Worm (Caenorhabditis elegans): ENCODE results near the gene cyn-17.
A peak's percentile ranks its signal among the peaks of the same experiment; 100 is the strongest.

The cyn-17 gene

DNA sequence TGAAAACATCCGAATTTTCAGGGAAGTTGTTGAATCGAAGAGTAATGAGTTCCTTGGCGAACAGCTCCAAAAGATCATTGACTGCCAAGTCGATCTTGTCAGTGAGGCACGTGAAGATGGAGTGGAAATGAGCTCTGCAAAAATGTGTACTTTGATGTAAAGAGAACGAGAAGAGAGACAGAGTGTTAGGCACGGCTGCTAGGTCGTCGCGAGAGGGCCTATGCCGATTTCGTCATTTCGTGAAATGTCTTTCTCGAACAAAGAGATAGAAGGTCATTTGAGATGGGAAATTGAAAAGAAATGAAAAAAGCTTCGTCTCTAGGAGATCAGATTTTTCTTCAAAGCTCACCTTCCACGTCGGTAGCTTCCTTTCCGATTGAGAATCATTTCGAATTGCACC, 19.5 kb upstream of the cyn-17 start (continued):
- no peak for TF ChIP-seq sem-4 (tag; optimal IDR thresholded peaks at IDR 0.05)

DNA sequence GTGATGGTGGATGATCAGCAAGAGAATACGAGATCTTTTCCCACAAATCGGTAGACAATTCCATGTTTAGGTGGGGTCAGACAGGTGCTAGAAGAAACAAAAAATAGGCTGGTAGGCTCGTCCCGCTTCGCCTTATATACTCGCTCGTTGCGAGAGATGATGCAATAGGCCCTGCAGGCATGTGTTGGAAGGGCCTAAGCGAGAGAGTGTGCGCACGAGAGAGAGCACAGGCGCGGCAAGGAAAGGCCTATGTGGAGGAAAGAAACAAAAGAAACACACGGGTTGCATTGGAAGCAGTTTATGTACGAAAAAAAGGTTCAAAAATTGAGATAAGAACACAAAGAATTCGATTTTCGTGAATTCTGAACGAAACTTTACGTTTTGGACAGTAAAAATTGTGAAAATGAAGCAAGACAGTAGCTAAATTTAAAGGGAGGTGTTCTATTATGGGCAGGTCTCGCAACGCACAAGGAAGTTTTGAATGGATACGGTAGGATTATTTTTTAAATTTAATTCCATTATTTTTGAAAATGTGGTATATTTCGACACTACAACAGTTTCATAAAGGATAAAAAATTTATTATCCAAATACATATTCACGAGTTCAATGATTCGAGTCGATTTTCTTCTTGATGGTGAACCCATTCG, 18.6 kb upstream of the cyn-17 start, which contains the start of gene F44E7.5:
Gene F44E7.5, minus strand, starts transcription at position 210 of the 648 bp plus-strand sequence.
- TF ChIP-seq blmp-1 (tag; optimal IDR thresholded peaks at IDR 0.05; ENCODE audit: insufficient read depth) (peak; percentile 37), fos-1 (tag; optimal IDR thresholded peaks at IDR 0.05) (peak; percentile 91), nhr-21 (tag; optimal IDR thresholded peaks at IDR 0.05) (peak; percentile 57), lin-13 (GFP tag; optimal IDR thresholded peaks at IDR 0.05) (peak; percentile 70), ceh-82 (tag; optimal IDR thresholded peaks at IDR 0.05) (no peak), sma-9 (GFP tag; optimal IDR thresholded peaks at IDR 0.05) (peak; percentile 72), sma-9 (tag; optimal IDR thresholded peaks at IDR 0.05) (no peak), nhr-10 (tag; optimal IDR thresholded peaks at IDR 0.05) (no peak), unc-55 (GFP tag; optimal IDR thresholded peaks at IDR 0.05) (peak; percentile 62), mdl-1 (tag; optimal IDR thresholded peaks at IDR 0.05) (peak; percentile 61 to 76), F13H6.1 (tag; optimal IDR thresholded peaks at IDR 0.05) (peak; percentile 39), aly-2 (tag; optimal IDR thresholded peaks at IDR 0.05) (no peak), gmeb-1 (tag; optimal IDR thresholded peaks at IDR 0.05) (peak; percentile 65), crh-2 (tag; optimal IDR thresholded peaks at IDR 0.05) (peak; percentile 81), nhr-25 (tag; optimal IDR thresholded peaks at IDR 0.05) (peak; percentile 78), C34F6.9 (tag; optimal IDR thresholded peaks at IDR 0.05) (peak; percentile 74), snpc-4 (tag; optimal IDR thresholded peaks at IDR 0.05) (peak; percentile 40), lsy-2 (tag; optimal IDR thresholded peaks at IDR 0.05) (peak; percentile 5 to 69), unc-39 (tag; optimal IDR thresholded peaks at IDR 0.05) (no peak), nhr-6 (tag; optimal IDR thresholded peaks at IDR 0.05) (no peak), sma-3 (GFP tag; optimal IDR thresholded peaks at IDR 0.05) (peak; percentile 60), nhr-129 (tag; optimal IDR thresholded peaks at IDR 0.05) (peak; percentile 100), nhr-11 (tag; optimal IDR thresholded peaks at IDR 0.05) (no peak), skn-1 (tag; optimal IDR thresholded peaks at IDR 0.05) (no peak), Y55F3AM.14 (GFP tag; optimal IDR thresholded peaks at IDR 0.05) (peak; percentile 43), mbf-1 (tag; optimal IDR thresholded peaks at IDR 0.05) (no peak)

DNA sequence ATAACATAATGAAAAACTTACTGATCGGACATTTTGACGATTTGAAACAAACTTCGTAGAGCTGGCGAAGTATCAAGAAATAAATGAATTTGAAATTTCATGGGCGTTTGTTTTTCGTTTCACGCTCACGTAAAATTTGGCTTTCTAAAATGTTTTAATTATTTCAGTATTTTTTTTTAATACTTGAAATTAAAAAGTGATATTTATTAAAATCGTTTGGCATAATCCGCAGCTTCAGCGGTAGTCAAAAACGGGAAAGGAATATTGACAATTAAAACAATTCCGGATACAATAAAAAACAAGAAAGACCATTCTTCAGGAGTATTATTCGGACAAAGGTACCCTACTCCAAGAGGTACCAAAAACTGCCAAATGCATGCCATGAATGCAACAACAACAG, 16.8 kb upstream of the cyn-17 start, which contains the start of gene fbxa-183:
Gene fbxa-183, minus strand, starts transcription at position 101 of the 400 bp plus-strand sequence.
- TF ChIP-seq lin-39 (tag; optimal IDR thresholded peaks at IDR 0.05): no peak
- TF ChIP-seq sem-4 (tag; optimal IDR thresholded peaks at IDR 0.05): no peak
- TF ChIP-seq unc-55 (GFP tag; optimal IDR thresholded peaks at IDR 0.05): no peak
- TF ChIP-seq alr-1 (tag; optimal IDR thresholded peaks at IDR 0.05): no peak
- TF ChIP-seq peb-1 (tag; optimal IDR thresholded peaks at IDR 0.05): no peak
- no peak for TF ChIP-seq unc-39 (tag; optimal IDR thresholded peaks at IDR 0.05)
- no peak for TF ChIP-seq mdl-1 (tag; optimal IDR thresholded peaks at IDR 0.05)
- no peak for TF ChIP-seq nhr-10 (tag; optimal IDR thresholded peaks at IDR 0.05)
- TF ChIP-seq gmeb-1 (tag; optimal IDR thresholded peaks at IDR 0.05): no peak
- no peak for TF ChIP-seq sma-3 (GFP tag; optimal IDR thresholded peaks at IDR 0.05)
- TF ChIP-seq nhr-23 (tag; optimal IDR thresholded peaks at IDR 0.05): no peak
- no peak for TF ChIP-seq F13H6.1 (tag; optimal IDR thresholded peaks at IDR 0.05)
- no peak for TF ChIP-seq Y55F3AM.14 (GFP tag; optimal IDR thresholded peaks at IDR 0.05)
- no peak for TF ChIP-seq mab-5 (tag; optimal IDR thresholded peaks at IDR 0.05)
- no peak for TF ChIP-seq nhr-237 (tag; optimal IDR thresholded peaks at IDR 0.05)
- no peak for TF ChIP-seq nhr-11 (tag; optimal IDR thresholded peaks at IDR 0.05)
- TF ChIP-seq ztf-11 (tag; optimal IDR thresholded peaks at IDR 0.05): no peak

DNA sequence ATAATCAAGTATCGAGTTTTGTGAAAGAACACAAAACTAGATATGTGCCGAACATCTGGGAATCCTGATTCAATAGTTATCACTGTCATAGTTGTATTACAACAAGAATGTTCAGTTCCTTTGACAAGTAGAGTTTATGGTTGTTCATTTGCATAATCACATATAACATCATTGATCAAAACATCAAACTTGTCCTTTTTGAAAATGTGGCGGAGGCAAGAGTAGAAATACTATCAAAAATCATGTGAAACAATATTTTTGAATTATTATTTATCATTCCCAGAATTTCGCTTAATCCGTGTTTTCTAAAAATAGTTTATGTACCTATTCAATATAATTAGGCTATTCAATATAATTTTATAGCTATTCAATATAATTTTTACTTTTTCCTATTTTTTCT, 14.1 kb upstream of the cyn-17 start, which contains the start of gene F44E7.7:
Gene F44E7.7, minus strand, starts transcription at position 101 of the 400 bp plus-strand sequence.
- TF ChIP-seq nhr-12 (tag; optimal IDR thresholded peaks at IDR 0.05) (no peak), sma-9 (GFP tag; optimal IDR thresholded peaks at IDR 0.05) (no peak), sma-9 (tag; optimal IDR thresholded peaks at IDR 0.05) (no peak), ZK546.5 (tag; optimal IDR thresholded peaks at IDR 0.05) (no peak), lsy-2 (tag; optimal IDR thresholded peaks at IDR 0.05) (no peak), ceh-82 (tag; optimal IDR thresholded peaks at IDR 0.05) (no peak), unc-55 (GFP tag; optimal IDR thresholded peaks at IDR 0.05) (no peak), nhr-10 (tag; optimal IDR thresholded peaks at IDR 0.05) (no peak), fos-1 (tag; optimal IDR thresholded peaks at IDR 0.05) (no peak), aly-2 (tag; optimal IDR thresholded peaks at IDR 0.05) (no peak), lin-13 (GFP tag; optimal IDR thresholded peaks at IDR 0.05) (no peak)

Data from whole organism, L2 larva.